Worm (Caenorhabditis elegans): ENCODE measurements around the gene ifd-2.

DNA sequence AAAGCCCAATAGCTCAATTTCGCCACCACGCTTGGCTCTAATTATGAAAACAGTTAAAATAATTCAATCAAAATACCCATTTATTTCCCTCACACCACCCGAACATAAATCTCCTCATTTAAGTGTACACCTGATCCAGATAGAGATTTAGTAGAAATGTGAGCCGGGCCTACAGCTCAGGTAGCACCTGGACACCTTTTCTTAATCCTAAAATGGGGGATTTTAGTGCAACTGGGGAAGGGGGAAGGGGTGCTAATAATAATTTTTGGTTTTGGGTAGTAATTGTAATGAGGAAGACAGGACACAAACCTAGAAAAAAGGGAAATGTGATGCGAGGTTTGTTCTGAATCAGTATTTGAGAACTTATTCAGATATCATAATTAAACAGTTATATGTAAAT is 37.9 kb upstream of the ifd-2 start:
- no peak for TF ChIP-seq nfya-1 (tag; optimal IDR thresholded peaks at IDR 0.05)
- no peak for TF ChIP-seq madf-2 (tag; optimal IDR thresholded peaks at IDR 0.05)
- TF ChIP-seq zip-5 (tag; optimal IDR thresholded peaks at IDR 0.05): no peak
- TF ChIP-seq ama-1 (optimal IDR thresholded peaks at IDR 0.05): no peak
- no peak for TF ChIP-seq ets-4 (tag; optimal IDR thresholded peaks at IDR 0.05)
